Worm (Caenorhabditis elegans): ENCODE results near the gene lat-2.
A peak's percentile ranks its signal among the peaks of the same experiment; 100 is the strongest.

Gene lat-2

DNA sequence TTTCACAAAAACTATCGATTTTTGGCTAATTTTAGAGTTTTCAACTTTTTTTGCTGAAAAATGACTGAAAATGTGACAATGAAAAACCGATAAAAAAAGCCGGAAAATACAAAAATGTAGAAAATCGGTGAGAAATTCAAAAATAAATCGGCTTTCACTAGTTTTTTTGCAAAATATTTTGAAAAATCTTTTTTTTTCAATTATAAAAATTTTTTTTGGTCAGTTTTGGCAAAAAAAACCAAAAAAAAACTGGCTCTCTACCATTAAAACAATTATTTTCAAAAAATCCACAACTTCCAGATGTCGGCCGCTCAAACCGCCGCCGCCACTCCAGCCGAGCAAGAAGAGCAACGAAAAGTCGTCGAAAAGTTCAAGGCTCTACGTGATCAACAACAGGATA is 32.4 kb upstream of the lat-2 start, which contains the start of gene pfd-2:
Gene pfd-2 (plus strand): TSS at position 301 of the 400 bp plus-strand sequence.
- TF ChIP-seq nhr-25 (tag; optimal IDR thresholded peaks at IDR 0.05): no peak
- TF ChIP-seq snpc-4 (tag; optimal IDR thresholded peaks at IDR 0.05): no peak
- no peak for TF ChIP-seq eor-1 (tag; optimal IDR thresholded peaks at IDR 0.05)
- no peak for TF ChIP-seq lin-15B (tag; optimal IDR thresholded peaks at IDR 0.05)

- TF ChIP-seq nhr-23 (tag; optimal IDR thresholded peaks at IDR 0.05) (no peak), nhr-12 (tag; optimal IDR thresholded peaks at IDR 0.05) (no peak), nhr-28 (tag; optimal IDR thresholded peaks at IDR 0.05) (no peak), ceh-28 (tag; optimal IDR thresholded peaks at IDR 0.05) (peak; percentile 10), skn-1 (tag; optimal IDR thresholded peaks at IDR 0.05) (no peak)
Observed at ce11 chrII:4328716-4329115, 30.1 kb upstream of the lat-2 start, which contains the start of gene H20J04.4. H20J04.4 (plus strand) TSS chrII:4329016.

ce11 chrII:4334448-4334847 is 24.4 kb upstream of the lat-2 start, which contains the start of gene madf-3:
madf-3 (plus strand) TSS chrII:4334748.
- TF ChIP-seq nhr-23 (tag; optimal IDR thresholded peaks at IDR 0.05): no peak
- TF ChIP-seq nhr-77 (tag; optimal IDR thresholded peaks at IDR 0.05): no peak
- no peak for TF ChIP-seq nhr-28 (tag; optimal IDR thresholded peaks at IDR 0.05)
- TF ChIP-seq nhr-11 (tag; optimal IDR thresholded peaks at IDR 0.05): no peak
- no peak for TF ChIP-seq nhr-25 (tag; optimal IDR thresholded peaks at IDR 0.05)
- no peak for TF ChIP-seq tbx-2 (tag; optimal IDR thresholded peaks at IDR 0.05)
- no peak for TF ChIP-seq ceh-16 (tag; optimal IDR thresholded peaks at IDR 0.05)
- TF ChIP-seq zag-1 (tag; optimal IDR thresholded peaks at IDR 0.05): no peak
- no peak for TF ChIP-seq daf-12 (tag; optimal IDR thresholded peaks at IDR 0.05)
- no peak for TF ChIP-seq pha-4 (tag; optimal IDR thresholded peaks at IDR 0.05)
- TF ChIP-seq snpc-4 (tag; optimal IDR thresholded peaks at IDR 0.05): no peak
- no peak for TF ChIP-seq egl-5 (tag; optimal IDR thresholded peaks at IDR 0.05)
- no peak for TF ChIP-seq elt-1 (tag; optimal IDR thresholded peaks at IDR 0.05)

DNA sequence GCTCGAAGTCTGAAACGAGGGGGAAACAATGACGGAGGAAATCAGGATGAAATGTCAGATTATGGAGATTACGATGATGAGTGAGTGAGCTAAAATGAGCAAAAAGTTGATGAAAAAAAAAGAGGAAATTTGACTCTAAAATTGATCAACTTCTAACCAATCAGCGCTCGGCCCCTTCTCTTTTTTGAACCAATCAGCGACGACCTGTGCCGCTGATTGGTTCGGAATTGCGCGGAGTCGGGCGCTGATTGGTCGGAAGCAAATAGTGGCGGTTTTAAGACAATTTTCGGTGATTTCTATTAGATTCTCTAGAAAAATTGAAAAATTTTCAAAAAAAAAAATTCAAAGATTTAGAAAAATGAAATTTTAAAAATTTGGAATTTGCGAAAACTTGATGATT is 21.1 kb upstream of the lat-2 start:
- TF ChIP-seq nhr-237 (tag; optimal IDR thresholded peaks at IDR 0.05) (no peak), nfya-1 (tag; optimal IDR thresholded peaks at IDR 0.05; ENCODE audit: insufficient read depth) (peak; percentile 84)

DNA sequence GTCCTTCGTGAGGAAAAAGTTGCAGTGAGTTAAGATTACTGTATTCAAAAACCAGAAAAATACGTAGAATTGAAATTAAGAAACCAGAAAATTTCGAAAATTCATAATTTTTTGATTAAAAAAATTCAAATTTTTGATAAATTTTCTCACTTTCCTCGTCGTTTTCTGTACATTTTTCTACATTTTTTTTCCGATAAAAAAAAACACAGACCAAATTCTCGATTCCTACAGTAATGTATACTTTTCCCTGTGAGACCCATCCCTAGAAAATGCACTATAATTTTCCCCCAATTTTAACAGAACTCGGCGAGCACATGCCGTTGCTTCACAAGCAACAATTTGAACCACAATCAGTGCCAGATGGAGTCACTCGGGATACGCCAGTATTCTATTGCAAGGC is 19.0 kb upstream of the lat-2 start, which contains the start of gene athp-2:
Gene athp-2 (plus strand): TSS at position 301 of the 400 bp plus-strand sequence.
- TF ChIP-seq ztf-11 (tag; optimal IDR thresholded peaks at IDR 0.05): no peak
- TF ChIP-seq mml-1 (tag; optimal IDR thresholded peaks at IDR 0.05): no peak
- no peak for TF ChIP-seq tbx-2 (tag; optimal IDR thresholded peaks at IDR 0.05)
- no peak for TF ChIP-seq nhr-11 (tag; optimal IDR thresholded peaks at IDR 0.05)
- no peak for TF ChIP-seq daf-12 (tag; optimal IDR thresholded peaks at IDR 0.05)
- TF ChIP-seq egl-27 (tag; optimal IDR thresholded peaks at IDR 0.05): no peak
- TF ChIP-seq snpc-4 (tag; optimal IDR thresholded peaks at IDR 0.05): no peak

DNA sequence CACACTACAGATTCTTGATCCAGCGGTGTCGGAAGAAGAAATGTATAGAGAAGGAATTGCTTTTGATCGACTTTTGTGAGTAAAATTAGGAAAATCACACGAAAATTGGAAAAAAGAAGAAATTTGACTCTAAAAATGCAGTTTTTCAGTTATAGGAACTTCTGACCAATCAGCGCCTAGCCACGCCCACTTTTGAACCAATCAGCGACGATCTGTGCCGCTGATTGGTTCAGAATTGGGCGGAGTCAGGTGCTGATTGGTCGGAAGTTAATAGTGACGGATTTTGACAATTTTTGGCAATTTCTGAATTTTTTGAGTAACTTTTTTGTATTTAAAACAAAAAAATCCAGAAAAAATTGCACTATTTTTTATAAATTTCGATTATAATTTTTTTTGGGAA is 17.4 kb upstream of the lat-2 start:
- TF ChIP-seq elt-1 (tag; optimal IDR thresholded peaks at IDR 0.05) (no peak), ZK546.5 (tag; optimal IDR thresholded peaks at IDR 0.05) (no peak), nhr-77 (tag; optimal IDR thresholded peaks at IDR 0.05) (no peak), zag-1 (tag; optimal IDR thresholded peaks at IDR 0.05) (no peak), R02D3.7 (tag; optimal IDR thresholded peaks at IDR 0.05) (no peak), elt-3 (tag; optimal IDR thresholded peaks at IDR 0.05) (no peak), nfya-1 (tag; optimal IDR thresholded peaks at IDR 0.05; ENCODE audit: insufficient read depth) (peak; percentile 99), lin-39 (tag; optimal IDR thresholded peaks at IDR 0.05) (no peak)

ce11 chrII:4344317-4344716 is 14.5 kb upstream of the lat-2 start:
- no peak for TF ChIP-seq mdl-1 (tag; optimal IDR thresholded peaks at IDR 0.05)
- TF ChIP-seq pqm-1 (tag; optimal IDR thresholded peaks at IDR 0.05): no peak
- no peak for TF ChIP-seq fkh-2 (tag; optimal IDR thresholded peaks at IDR 0.05)
- no peak for TF ChIP-seq aly-2 (tag; optimal IDR thresholded peaks at IDR 0.05)
- TF ChIP-seq daf-12 (tag; optimal IDR thresholded peaks at IDR 0.05): no peak
- no peak for TF ChIP-seq nhr-76 (tag; optimal IDR thresholded peaks at IDR 0.05)
- TF ChIP-seq egl-5 (tag; optimal IDR thresholded peaks at IDR 0.05): no peak
- no peak for TF ChIP-seq unc-39 (tag; optimal IDR thresholded peaks at IDR 0.05)
- TF ChIP-seq elt-3 (tag; optimal IDR thresholded peaks at IDR 0.05): no peak
- no peak for TF ChIP-seq nhr-43 (tag; optimal IDR thresholded peaks at IDR 0.05; ENCODE audit: poor library complexity, severe bottlenecking)
- TF ChIP-seq nhr-67 (tag; optimal IDR thresholded peaks at IDR 0.05): no peak
- TF ChIP-seq nhr-11 (tag; optimal IDR thresholded peaks at IDR 0.05): no peak
- TF ChIP-seq snpc-4 (tag; optimal IDR thresholded peaks at IDR 0.05): no peak
- no peak for TF ChIP-seq ama-1 (optimal IDR thresholded peaks at IDR 0.05)
- TF ChIP-seq nhr-12 (tag; optimal IDR thresholded peaks at IDR 0.05): no peak
- TF ChIP-seq ceh-28 (tag; optimal IDR thresholded peaks at IDR 0.05): no peak
- no peak for TF ChIP-seq tbx-2 (tag; optimal IDR thresholded peaks at IDR 0.05)
- TF ChIP-seq lin-15B (tag; optimal IDR thresholded peaks at IDR 0.05): no peak
